Fruit fly (Drosophila melanogaster): ENCODE data around the gene CG31496.

dm6 chr3R:7364573-7364972 is 19.7 kb downstream of the CG31496 start, which contains the start of gene Mst84Dc:
- TF ChIP-seq CG12605 (GFP tag; IDR thresholded peaks at IDR 0.05) (no peak), EcR (GFP tag; optimal IDR thresholded peaks at IDR 0.05) (no peak), CG17806 (tag; optimal IDR thresholded peaks at IDR 0.05) (no peak), CG4496 (GFP tag; IDR thresholded peaks at IDR 0.05) (no peak), gl (tag; optimal IDR thresholded peaks at IDR 0.05) (no peak), fd96Ca (GFP tag; IDR thresholded peaks at IDR 0.05) (no peak), CG8159 (tag; optimal IDR thresholded peaks at IDR 0.05) (no peak), CG9948 (tag; optimal IDR thresholded peaks at IDR 0.05) (no peak)
